Fruit fly (Drosophila melanogaster) whole organism, embryonic: ENCODE results near the gene CG14721.

Experiments used
- Asciz ChIP-seq: fragments of 200-800 bp; sonication (Bioruptor generic); optimal IDR thresholded peaks from 2 replicates; lab custom pipeline; 2017; ENCODE audit warnings: missing biosample characterization, mild to moderate bottlenecking, missing genetic modification characterization, missing genetic modification reagents
- CG10321 ChIP-seq: fragments of 200-800 bp; sonication (Bioruptor generic); IDR thresholded peaks from 2 replicates; pipeline ENCODE4 v1.3.6; 2022; ENCODE audit warnings: missing biosample characterization, missing genetic modification characterization
- CG11504 ChIP-seq: fragments of 200-800 bp; sonication (Bioruptor generic); optimal IDR thresholded peaks from 3 replicates; lab custom pipeline; 2019; ENCODE audit warnings: missing biosample characterization, mild to moderate bottlenecking, missing genetic modification characterization, moderate library complexity
- CG13624 ChIP-seq: fragments of 200-800 bp; sonication (Bioruptor generic); optimal IDR thresholded peaks from 2 replicates; lab custom pipeline; 2016; ENCODE audit warnings: missing biosample characterization, missing genetic modification characterization
- CG15011 ChIP-seq: fragments of 200-800 bp; sonication (Bioruptor generic); optimal IDR thresholded peaks from 3 replicates; lab custom pipeline; 2018; ENCODE audit warnings: missing biosample characterization, mild to moderate bottlenecking, missing genetic modification characterization
- CG15479 ChIP-seq: fragments of 200-800 bp; sonication (Bioruptor generic); optimal IDR thresholded peaks from 3 replicates; lab custom pipeline; 2019; ENCODE audit warnings: missing biosample characterization, mild to moderate bottlenecking, missing genetic modification characterization, moderate library complexity
- CG17802 ChIP-seq: fragments of 200-800 bp; sonication (Bioruptor generic); optimal IDR thresholded peaks from 2 replicates; lab custom pipeline; 2018; ENCODE audit warnings: missing biosample characterization, mild to moderate bottlenecking, missing genetic modification characterization, moderate library complexity
- CG17912 ChIP-seq: fragments of 200-800 bp; sonication (Bioruptor generic); optimal IDR thresholded peaks from 2 replicates; lab custom pipeline; 2018; ENCODE audit warnings: missing biosample characterization, mild to moderate bottlenecking, missing genetic modification characterization
- CG1832 ChIP-seq: fragments of 200-800 bp; sonication (Bioruptor generic); optimal IDR thresholded peaks from 2 replicates; lab custom pipeline; 2017; ENCODE audit warnings: missing biosample characterization, mild to moderate bottlenecking, missing genetic modification characterization, inconsistent platforms
- CG2712 ChIP-seq: fragments of 200-800 bp; optimal IDR thresholded peaks from 3 replicates; lab custom pipeline; 2019; ENCODE audit warnings: missing biosample characterization, mild to moderate bottlenecking, missing genetic modification characterization, moderate library complexity
- CG30020 ChIP-seq: fragments of 200-800 bp; optimal IDR thresholded peaks from 2 replicates; lab custom pipeline; 2019; ENCODE audit warnings: missing biosample characterization, mild to moderate bottlenecking, missing genetic modification characterization, moderate library complexity
- CG3407 ChIP-seq: fragments of 200-800 bp; sonication (Bioruptor generic); optimal IDR thresholded peaks from 2 replicates; lab custom pipeline; 2018; ENCODE audit warnings: missing biosample characterization, mild to moderate bottlenecking, missing genetic modification characterization
- CG3838 ChIP-seq: fragments of 200-800 bp; sonication (Bioruptor generic); optimal IDR thresholded peaks from 3 replicates; lab custom pipeline; 2016; ENCODE audit warnings: missing biosample characterization, missing genetic modification characterization
- CG4854 ChIP-seq: fragments of 200-800 bp; sonication (Bioruptor generic); optimal IDR thresholded peaks from 2 replicates; lab custom pipeline; 2016; ENCODE audit warnings: missing biosample characterization, missing genetic modification characterization, inconsistent platforms
- CG6175 ChIP-seq: fragments of 200-800 bp; sonication (Bioruptor generic); IDR thresholded peaks from 3 replicates; pipeline ENCODE4 v1.3.6; 2022; ENCODE audit warnings: missing biosample characterization, missing genetic modification characterization
- CG7556 ChIP-seq: fragments of 200-800 bp; sonication (Bioruptor generic); optimal IDR thresholded peaks from 2 replicates; lab custom pipeline; 2017; ENCODE audit warnings: missing biosample characterization, mild to moderate bottlenecking, missing genetic modification characterization
- CG7786 ChIP-seq: fragments of 200-800 bp; sonication (Bioruptor generic); optimal IDR thresholded peaks from 2 replicates; lab custom pipeline; 2016; ENCODE audit warnings: missing biosample characterization, missing genetic modification characterization
- CG7963 ChIP-seq: fragments of 200-800 bp; sonication (Bioruptor generic); IDR thresholded peaks from 3 replicates; pipeline ENCODE4 v1.3.6; 2022; ENCODE audit warnings: missing biosample characterization, missing genetic modification characterization; ENCODE audit not compliant: partially characterized antibody
- CG8290 ChIP-seq, 3 experiments: fragments of 200-800 bp; sonication (Bioruptor generic); optimal IDR thresholded peaks; 2 replicates each; lab custom pipeline; 2016 to 2019; ENCODE audit warnings: missing biosample characterization in 3 of 3, missing genetic modification characterization in 3 of 3, mild to moderate bottlenecking in 2 of 3, moderate library complexity in 1 of 3
- Dad ChIP-seq: fragments of 200-800 bp; sonication (Bioruptor generic); optimal IDR thresholded peaks from 3 replicates; lab custom pipeline; 2016; ENCODE audit warnings: missing biosample characterization, missing genetic modification characterization
- Dip2 ChIP-seq: fragments of 200-800 bp; sonication (Bioruptor generic); IDR thresholded peaks from 2 replicates; pipeline ENCODE4 v1.3.6; 2022; ENCODE audit warnings: missing biosample characterization, missing genetic modification characterization
- Drgx ChIP-seq: fragments of 200-800 bp; sonication (Bioruptor generic); IDR thresholded peaks from 2 replicates; pipeline ENCODE4 v1.3.6; 2022; ENCODE audit warnings: missing biosample characterization, missing genetic modification characterization
- Elba2 ChIP-seq: fragments of 200-800 bp; sonication (Bioruptor generic); optimal IDR thresholded peaks from 3 replicates; lab custom pipeline; 2016; ENCODE audit warnings: missing biosample characterization, missing genetic modification characterization
- Fer1 ChIP-seq: fragments of 200-800 bp; sonication (Bioruptor generic); optimal IDR thresholded peaks from 2 replicates; lab custom pipeline; 2017; ENCODE audit warnings: missing biosample characterization, mild to moderate bottlenecking, missing genetic modification characterization
- Fer2 ChIP-seq: fragments of 200-800 bp; sonication (Bioruptor generic); optimal IDR thresholded peaks from 2 replicates; lab custom pipeline; 2018; ENCODE audit warnings: missing biosample characterization, mild to moderate bottlenecking, missing genetic modification characterization, moderate library complexity
- HLH3B ChIP-seq: fragments of 200-800 bp; sonication (Bioruptor generic); IDR thresholded peaks from 2 replicates; pipeline ENCODE4 v1.3.6; 2022; ENCODE audit warnings: missing biosample characterization, missing genetic modification characterization
- HLHmδ ChIP-seq: fragments of 200-800 bp; sonication (Bioruptor generic); optimal IDR thresholded peaks from 2 replicates; lab custom pipeline; 2018; ENCODE audit warnings: missing biosample characterization, mild to moderate bottlenecking, missing genetic modification characterization, moderate library complexity
- Hand ChIP-seq: fragments of 200-800 bp; sonication (Bioruptor generic); optimal IDR thresholded peaks from 2 replicates; lab custom pipeline; 2017; ENCODE audit warnings: mild to moderate bottlenecking, missing biosample characterization, missing genetic modification reagents, missing genetic modification characterization
- MESR4 ChIP-seq: fragments of 200-800 bp; sonication (Bioruptor generic); optimal IDR thresholded peaks from 2 replicates; lab custom pipeline; 2018; ENCODE audit warnings: missing biosample characterization, mild to moderate bottlenecking, missing genetic modification characterization, moderate library complexity
- Max ChIP-seq: fragments of 200-800 bp; sonication (Bioruptor generic); optimal IDR thresholded peaks from 2 replicates; lab custom pipeline; 2016; ENCODE audit warnings: missing biosample characterization, mild to moderate bottlenecking, missing genetic modification characterization
- Med ChIP-seq: fragments of 200-800 bp; sonication (Bioruptor generic); peaks from one replicate; lab custom pipeline; 2016; ENCODE audit warnings: missing biosample characterization, missing genetic modification characterization, mild to moderate bottlenecking, inconsistent platforms, moderate library complexity
- Mes4 ChIP-seq: fragments of 200-800 bp; sonication (Bioruptor generic); optimal IDR thresholded peaks from 2 replicates; lab custom pipeline; 2016; ENCODE audit warnings: missing biosample characterization, missing genetic modification characterization
- Nf-YC ChIP-seq: fragments of 200-800 bp; optimal IDR thresholded peaks from 3 replicates; lab custom pipeline; 2019; ENCODE audit warnings: missing biosample characterization, mild to moderate bottlenecking, missing genetic modification characterization, moderate library complexity
- Sin3A ChIP-seq: fragments of >200 bp; optimal IDR thresholded peaks from 2 replicates; lab custom pipeline; 2018
- Trl ChIP-seq, 3 experiments: fragments of >200 bp in 2 of 3; fragments of 200-800 bp in 1 of 3; sonication (Bioruptor generic) in 1 of 3; optimal IDR thresholded peaks; 2 replicates in 1 of 3; 3 replicates in 2 of 3; lab custom pipeline; 2016 to 2017; ENCODE audit warnings: missing biosample characterization in 1 of 3, missing genetic modification characterization in 1 of 3
- YL-1 ChIP-seq: fragments of 200-800 bp; sonication (Bioruptor generic); optimal IDR thresholded peaks from 3 replicates; lab custom pipeline; 2017; ENCODE audit warnings: missing biosample characterization, mild to moderate bottlenecking, missing genetic modification characterization
- cad ChIP-seq: fragments of >200 bp; optimal IDR thresholded peaks from 2 replicates; lab custom pipeline; 2017; ENCODE audit warnings: missing biosample characterization, missing genetic modification characterization
- cg ChIP-seq: fragments of 200-800 bp; sonication (Bioruptor generic); optimal IDR thresholded peaks from 3 replicates; lab custom pipeline; 2019; ENCODE audit warnings: missing biosample characterization, mild to moderate bottlenecking, missing genetic modification characterization, moderate library complexity
- cwo ChIP-seq: fragments of 200-800 bp; sonication (Bioruptor generic); optimal IDR thresholded peaks from 3 replicates; lab custom pipeline; 2017; ENCODE audit warnings: missing biosample characterization, missing genetic modification characterization, mild to moderate bottlenecking, moderate library complexity, missing genetic modification reagents
- danr ChIP-seq: fragments of 200-800 bp; sonication (Bioruptor generic); IDR thresholded peaks from 2 replicates; pipeline ENCODE4 v1.3.6; 2022; ENCODE audit warnings: missing biosample characterization, missing genetic modification characterization
- emc ChIP-seq: fragments of 200-800 bp; sonication (Bioruptor generic); optimal IDR thresholded peaks from 2 replicates; lab custom pipeline; 2016; ENCODE audit warnings: missing biosample characterization, missing genetic modification characterization
- ems ChIP-seq: fragments of 200-800 bp; sonication (Bioruptor generic); optimal IDR thresholded peaks from 3 replicates; lab custom pipeline; 2016; ENCODE audit warnings: missing biosample characterization, missing genetic modification characterization
- fd96Cb ChIP-seq: fragments of 200-800 bp; sonication (Bioruptor generic); optimal IDR thresholded peaks from 2 replicates; lab custom pipeline; 2018; ENCODE audit warnings: missing biosample characterization, mild to moderate bottlenecking, missing genetic modification characterization, moderate library complexity
- gt ChIP-seq: fragments of 200-800 bp; sonication (Bioruptor generic); IDR thresholded peaks from 2 replicates; pipeline ENCODE4 v1.3.6; 2022; ENCODE audit warnings: missing biosample characterization, missing genetic modification characterization
- tll ChIP-seq, 2 experiments: fragments of 200-800 bp in 1 of 2; fragments of >200 bp in 1 of 2; sonication (Bioruptor generic) in 1 of 2; optimal IDR thresholded peaks; 2 replicates each; lab custom pipeline; 2017 to 2019; ENCODE audit warnings: missing biosample characterization in 2 of 2, missing genetic modification characterization in 2 of 2, mild to moderate bottlenecking in 1 of 2, moderate library complexity in 1 of 2
- zfh2 ChIP-seq: fragments of 200-800 bp; sonication (Bioruptor generic); optimal IDR thresholded peaks from 2 replicates; lab custom pipeline; 2016; ENCODE audit warnings: missing biosample characterization, missing genetic modification characterization

The CG14721 gene

DNA sequence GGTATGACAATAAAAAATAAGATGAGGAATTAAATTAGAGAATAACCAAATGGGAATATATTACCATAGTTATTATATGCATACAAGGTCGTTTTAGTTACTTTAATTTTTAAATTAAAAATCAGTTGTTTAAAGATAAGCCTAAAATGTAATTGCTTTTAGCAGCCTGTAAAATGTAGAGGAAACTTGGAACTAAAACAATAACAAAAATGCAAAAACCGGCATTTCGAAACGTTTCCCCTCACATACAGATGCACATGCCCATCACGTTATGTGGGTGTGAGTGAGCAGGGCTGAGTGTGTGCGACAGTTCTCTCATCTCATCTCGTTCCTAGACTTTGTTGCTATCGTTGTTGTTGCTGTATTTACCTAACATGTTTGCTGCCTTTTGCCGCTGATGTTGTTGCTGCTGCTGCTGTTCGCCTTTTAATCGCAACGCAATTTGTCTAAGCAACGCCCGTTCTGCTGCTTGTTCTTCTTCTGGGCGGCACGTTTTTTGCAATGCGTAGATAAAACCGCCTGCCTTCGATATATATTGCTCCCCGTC is 24.0 kb downstream of the CG14721 start (continued):
- TF ChIP-seq Max: peak; percentile 3
- peak; percentile 90 for TF ChIP-seq cg (GFP tag; lab: Kevin White, UChicago)
- no peak for TF ChIP-seq ems (GFP tag; lab: Kevin White, UChicago)
- TF ChIP-seq CG3407 (GFP tag; lab: Kevin White, UChicago): no peak
- TF ChIP-seq gt (GFP tag; lab: Robert Waterston, UW): no peak
- no peak for TF ChIP-seq CG17802 (tag; lab: Kevin White, UChicago)
- no peak for TF ChIP-seq Drgx
- TF ChIP-seq CG15011: no peak
- peak; percentile 14 for TF ChIP-seq CG3838 (GFP tag; lab: Kevin White, UChicago)
- TF ChIP-seq Dad (GFP tag; lab: Kevin White, UChicago): no peak
- no peak for TF ChIP-seq Asciz (GFP tag; lab: Kevin White, UChicago)
- TF ChIP-seq Mes4 (GFP tag; lab: Kevin White, UChicago): no peak
- TF ChIP-seq CG11504 (tag; lab: Kevin White, UChicago): peak; percentile 9
- no peak for TF ChIP-seq CG17912 (GFP tag; lab: Kevin White, UChicago)
- peak in 1 of 2 experiments; percentile 7 for TF ChIP-seq tll (GFP tag; optimal IDR thresholded peaks at IDR 0.05; lab: Kevin White, UChicago)
- TF ChIP-seq Med (GFP tag; lab: Kevin White, UChicago): peak; percentile 64
- TF ChIP-seq YL-1 (GFP tag; lab: Kevin White, UChicago): no peak
- no peak for TF ChIP-seq MESR4 (GFP tag; lab: Kevin White, UChicago)
- TF ChIP-seq CG7786 (GFP tag; lab: Kevin White, UChicago): no peak
- no peak for TF ChIP-seq zfh2 (GFP tag; lab: Kevin White, UChicago)
- TF ChIP-seq CG15479: peak; percentile 60
- TF ChIP-seq CG10321 (GFP tag; lab: Robert Waterston, UW): no peak
- peak; percentile 81 for TF ChIP-seq CG13624
- TF ChIP-seq Fer1 (GFP tag; lab: Kevin White, UChicago): no peak
- TF ChIP-seq emc (GFP tag; lab: Kevin White, UChicago): no peak
- no peak for TF ChIP-seq HLH3B (GFP tag; lab: Robert Waterston, UW)
- TF ChIP-seq Trl (optimal IDR thresholded peaks at IDR 0.05; lab: Kevin White, UChicago): peak in 1 of 2 experiments; percentile 39
- TF ChIP-seq Trl (GFP tag; optimal IDR thresholded peaks at IDR 0.05; lab: Kevin White, UChicago): no peak
- TF ChIP-seq cwo: peak; percentile 33
- TF ChIP-seq CG6175: no peak
- no peak for TF ChIP-seq CG7963 (GFP tag; lab: Robert Waterston, UW)
- TF ChIP-seq Elba2 (GFP tag; lab: Kevin White, UChicago): no peak
- TF ChIP-seq Fer2 (tag; lab: Kevin White, UChicago): no peak
- TF ChIP-seq cad (GFP tag; lab: Kevin White, UChicago): no peak
- TF ChIP-seq Hand (GFP tag; lab: Kevin White, UChicago): no peak
- TF ChIP-seq CG7556: no peak
- no peak for TF ChIP-seq Sin3A (lab: Kevin White, UChicago)
- no peak for TF ChIP-seq danr (GFP tag; lab: Robert Waterston, UW)
- TF ChIP-seq HLHmδ (GFP tag; lab: Kevin White, UChicago): peak; percentile 18
- TF ChIP-seq Nf-YC: peak; percentile 0
- no peak for TF ChIP-seq fd96Cb
- no peak for TF ChIP-seq CG8290 (GFP tag; optimal IDR thresholded peaks at IDR 0.05; lab: Kevin White, UChicago)
- TF ChIP-seq CG8290 (tag; optimal IDR thresholded peaks at IDR 0.05; lab: Kevin White, UChicago): peak in 1 of 2 experiments; percentile 53
- TF ChIP-seq Dip2 (GFP tag; lab: Robert Waterston, UW): no peak
- TF ChIP-seq CG4854 (GFP tag; lab: Kevin White, UChicago): no peak
- TF ChIP-seq CG2712 (tag; lab: Kevin White, UChicago): no peak
- no peak for TF ChIP-seq CG1832
- no peak for TF ChIP-seq CG30020
- TF ChIP-seq, all 482 proteins: peak for 15
